Fruit fly (Drosophila melanogaster): Measurements from ENCODE around the gene polybromo.

Gene polybromo

DNA sequence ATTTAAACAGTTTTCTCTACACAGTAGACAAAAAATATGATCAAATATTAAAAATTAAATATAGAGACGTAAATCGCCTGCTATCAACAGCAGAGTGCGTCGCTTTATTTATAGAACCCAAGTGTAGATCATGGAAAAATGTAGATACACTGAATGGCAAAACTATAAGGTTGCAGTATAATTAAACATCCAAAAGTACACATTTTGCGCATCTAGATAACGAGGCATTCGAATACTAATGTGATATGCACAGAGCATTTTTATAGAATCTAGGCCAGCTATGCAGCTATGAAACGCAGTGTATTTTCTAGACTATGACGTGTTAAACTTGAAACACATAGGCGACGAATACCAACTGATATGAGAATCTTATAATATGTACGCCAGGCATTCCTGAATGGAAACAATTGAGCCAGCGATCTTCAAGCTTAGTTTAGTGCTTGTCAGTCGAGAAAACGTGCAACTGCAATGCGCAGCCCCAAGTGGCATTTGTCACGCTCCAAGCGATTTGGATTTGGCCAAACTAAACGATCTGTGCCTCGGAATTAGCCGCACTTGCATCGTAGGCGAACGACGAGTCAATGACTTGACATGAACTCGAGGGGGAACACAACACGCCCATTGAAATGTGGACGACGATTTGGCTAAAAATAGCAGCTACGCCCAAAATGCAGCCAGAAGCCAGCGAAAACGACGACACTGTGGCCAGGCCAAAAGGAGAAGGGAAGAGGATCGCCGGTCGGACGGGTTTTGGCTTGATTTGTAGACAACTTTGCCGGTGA is 6.0 kb upstream of the polybromo start (continued):
- TF ChIP-seq cg (GFP tag; optimal IDR thresholded peaks at IDR 0.05), result no peak
- peak; percentile 48 for TF ChIP-seq Sry-δ (GFP tag; optimal IDR thresholded peaks at IDR 0.05)
- TF ChIP-seq btn (GFP tag; optimal IDR thresholded peaks at IDR 0.05), result peak; percentile 73
- TF ChIP-seq trh (GFP tag; optimal IDR thresholded peaks at IDR 0.05), result no peak
- peak; percentile 91 for TF ChIP-seq CG13296 (GFP tag; optimal IDR thresholded peaks at IDR 0.05)
- TF ChIP-seq seq (GFP tag; IDR thresholded peaks at IDR 0.05), result peak; percentile 92
- peak; percentile 77 for TF ChIP-seq ttk (GFP tag; IDR thresholded peaks at IDR 0.05)
- TF ChIP-seq dpn (GFP tag; optimal IDR thresholded peaks at IDR 0.05), result peak; percentile 84 to 93
- TF ChIP-seq CG6689 (GFP tag; IDR thresholded peaks at IDR 0.05), result peak; percentile 88
- peak; percentile 97 for TF ChIP-seq sens (GFP tag)
- TF ChIP-seq tap (tag; optimal IDR thresholded peaks at IDR 0.05), result peak; percentile 90
- TF ChIP-seq prd (optimal IDR thresholded peaks at IDR 0.05), result no peak
- peak; percentile 86 for TF ChIP-seq prd (GFP tag; IDR thresholded peaks at IDR 0.05)
- peak; percentile 91 for TF ChIP-seq gem (tag; optimal IDR thresholded peaks at IDR 0.05)
- TF ChIP-seq Hey (tag; optimal IDR thresholded peaks at IDR 0.05), result peak; percentile 59
- TF ChIP-seq CG42726 (GFP tag; IDR thresholded peaks at IDR 0.05; ENCODE audit: partially characterized antibody), result no peak
- TF ChIP-seq Dip2 (GFP tag; IDR thresholded peaks at IDR 0.05), result peak; percentile 47; the same call in 1 of the 2 replicates
- TF ChIP-seq Mad (GFP tag; optimal IDR thresholded peaks at IDR 0.05), result peak; percentile 86
- TF ChIP-seq CG12104 (GFP tag; optimal IDR thresholded peaks at IDR 0.05), result peak; percentile 76
- TF ChIP-seq cato (GFP tag; optimal IDR thresholded peaks at IDR 0.05; ENCODE audit: borderline replicate concordance), result peak; percentile 65
- peak; percentile 73 for TF ChIP-seq D19B (GFP tag; optimal IDR thresholded peaks at IDR 0.05)
- peak; percentile 47; the same call in 1 of the 2 replicates for TF ChIP-seq Lim3 (GFP tag; IDR thresholded peaks at IDR 0.05)
- TF ChIP-seq CG5953 (GFP tag; IDR thresholded peaks at IDR 0.05), result peak; percentile 91
- no peak for TF ChIP-seq pfk (GFP tag; optimal IDR thresholded peaks at IDR 0.05)
- peak; percentile 79 for TF ChIP-seq Antp (GFP tag; optimal IDR thresholded peaks at IDR 0.05)
- TF ChIP-seq CG14860 (GFP tag; IDR thresholded peaks at IDR 0.05; ENCODE audit: partially characterized antibody), result no peak
- peak in 1 of 2 experiments; percentile 81 for TF ChIP-seq Eip74EF (GFP tag; optimal IDR thresholded peaks at IDR 0.05)
- TF ChIP-seq NC2α (GFP tag; optimal IDR thresholded peaks at IDR 0.05), result peak; percentile 25
- TF ChIP-seq disco-r (GFP tag; optimal IDR thresholded peaks at IDR 0.05), result peak; percentile 54
- TF ChIP-seq Drgx (GFP tag; IDR thresholded peaks at IDR 0.05), result peak; percentile 95
- TF ChIP-seq CG17912 (GFP tag; optimal IDR thresholded peaks at IDR 0.05), result peak; percentile 49
- peak; percentile 77 for TF ChIP-seq jumu (GFP tag; optimal IDR thresholded peaks at IDR 0.05)
- peak; percentile 81 for TF ChIP-seq Blimp-1 (GFP tag; optimal IDR thresholded peaks at IDR 0.05)
- no peak for TF ChIP-seq Lpt (GFP tag; optimal IDR thresholded peaks at IDR 0.05)
- TF ChIP-seq zfh2 (GFP tag; optimal IDR thresholded peaks at IDR 0.05), result peak; percentile 89
- no peak for TF ChIP-seq pan (optimal IDR thresholded peaks at IDR 0.05)
- peak in 1 of 2 experiments; percentile 93 for TF ChIP-seq pan (GFP tag; optimal IDR thresholded peaks at IDR 0.05 in 1 of 2, IDR thresholded peaks at IDR 0.05 in 1 of 2)
- peak; percentile 82 for TF ChIP-seq CHES-1-like (GFP tag; optimal IDR thresholded peaks at IDR 0.05)
- TF ChIP-seq Hr3 (GFP tag; optimal IDR thresholded peaks at IDR 0.05), result peak; percentile 87
- peak; percentile 50 for TF ChIP-seq CG9876 (GFP tag; optimal IDR thresholded peaks at IDR 0.05)
- TF ChIP-seq ac (GFP tag; optimal IDR thresholded peaks at IDR 0.05), result peak; percentile 30
- TF ChIP-seq Deaf1 (tag; optimal IDR thresholded peaks at IDR 0.05), result no peak
- peak; percentile 89 for TF ChIP-seq CG10366 (GFP tag; IDR thresholded peaks at IDR 0.05)
- TF ChIP-seq CG2712 (tag; optimal IDR thresholded peaks at IDR 0.05), result peak; percentile 86
- TF ChIP-seq wek (GFP tag; optimal IDR thresholded peaks at IDR 0.05), result peak; percentile 77
- TF ChIP-seq Mrtf (GFP tag; IDR thresholded peaks at IDR 0.05), result peak; percentile 89
- TF ChIP-seq CG10543 (GFP tag; optimal IDR thresholded peaks at IDR 0.05), result peak; percentile 69
- TF ChIP-seq CG7556 (GFP tag; optimal IDR thresholded peaks at IDR 0.05), result peak; percentile 80
- no peak for TF ChIP-seq hb (GFP tag; IDR thresholded peaks at IDR 0.05; ENCODE audit: partially characterized antibody)
- peak; percentile 92 for TF ChIP-seq CG12659 (GFP tag; optimal IDR thresholded peaks at IDR 0.05)
